Worm (Caenorhabditis elegans) whole organism, young adult: ENCODE results near the gene F39F10.2.
A peak's percentile ranks its signal among the peaks of the same experiment; 100 is the strongest.

ENCODE experiments used
- ama-1 ChIP-seq, 3 experiments: fragments of 150-350 bp in 1 of 3; sonication (generic microtip) in 2 of 3; optimal IDR thresholded peaks; 2 replicates each; lab custom pipeline; 2014 to 2018; ENCODE audit warnings: missing biosample characterization in 2 of 3, missing genetic modification characterization in 2 of 3, missing genetic modification reagents in 2 of 3
- bed-2 ChIP-seq: fragments of 200-800 bp; sonication (Bioruptor generic); IDR thresholded peaks from 2 replicates; pipeline ENCODE4 v1.3.6; 2022; ENCODE audit warnings: missing genetic modification reagents, missing genetic modification characterization, missing compliant biosample characterization
- egl-18 ChIP-seq: fragments of 200-800 bp; sonication (Bioruptor generic); IDR thresholded peaks from 2 replicates; pipeline ENCODE4 v1.3.6; 2022; ENCODE audit warnings: missing genetic modification reagents, missing genetic modification characterization, missing compliant biosample characterization
- nhr-120 ChIP-seq: fragments of 200-800 bp; sonication (Bioruptor generic); IDR thresholded peaks from 2 replicates; pipeline ENCODE4 v1.3.6; 2022; ENCODE audit warnings: missing genetic modification characterization, missing compliant biosample characterization
- unc-62 ChIP-seq: fragments of 150-350 bp; optimal IDR thresholded peaks from 2 replicates; lab custom pipeline; 2014; ENCODE audit warnings: missing biosample characterization, missing genetic modification reagents, missing genetic modification characterization
- ztf-6 ChIP-seq: fragments of 200-800 bp; sonication (Bioruptor generic); IDR thresholded peaks from 2 replicates; pipeline ENCODE4 v1.3.6; 2022; ENCODE audit warnings: missing genetic modification reagents, missing genetic modification characterization, missing compliant biosample characterization

ce11 chrX:16928087-16928486 lies 33.4 kb downstream of the F39F10.2 start:
- peak; percentile 62; the same call in 1 of the 2 replicates for TF ChIP-seq egl-18 (GFP tag; lab: Robert Waterston, UW)
- no peak for TF ChIP-seq ama-1 (optimal IDR thresholded peaks at IDR 0.05; lab: Kevin White, UChicago)
- TF ChIP-seq ama-1 (GFP tag; optimal IDR thresholded peaks at IDR 0.05; lab: Kevin White, UChicago), result no peak
- TF ChIP-seq bed-2, result no peak
- no peak for TF ChIP-seq unc-62 (GFP tag; lab: Kevin White, UChicago)
- TF ChIP-seq ztf-6 (GFP tag; lab: Robert Waterston, UW), result no peak
- no peak for TF ChIP-seq nhr-120 (GFP tag; lab: Robert Waterston, UW)
